Worm (Caenorhabditis elegans): ENCODE results near the gene exc-12.

- TF ChIP-seq zag-1 (tag; optimal IDR thresholded peaks at IDR 0.05), result no peak
- no peak for TF ChIP-seq daf-8 (GFP tag; IDR thresholded peaks at IDR 0.05)
These were observed 34.6 kb upstream of the exc-12 start for ce11 chrIII:13604834-13605233.
